Fruit fly (Drosophila melanogaster) whole organism, wandering third instar larva: Measurements from ENCODE around the gene CG31415.
A peak's percentile ranks its signal among the peaks of the same experiment; 100 is the strongest.

ENCODE experiments used
- Abd-B ChIP-seq: fragments of >200 bp; optimal IDR thresholded peaks from 2 replicates; lab custom pipeline; 2017; ENCODE audit warnings: missing biosample characterization, missing genetic modification characterization
- CG32264 ChIP-seq: fragments of 200-800 bp; sonication (Bioruptor generic); optimal IDR thresholded peaks from 2 replicates; lab custom pipeline; 2016; ENCODE audit warnings: missing biosample characterization, missing genetic modification characterization
- CG9705 ChIP-seq: fragments of 200-800 bp; sonication (Bioruptor generic); optimal IDR thresholded peaks from 2 replicates; lab custom pipeline; 2018; ENCODE audit warnings: missing biosample characterization, mild to moderate bottlenecking, missing genetic modification characterization
- CrebA ChIP-seq: fragments of 200-800 bp; sonication (Bioruptor generic); optimal IDR thresholded peaks from 2 replicates; lab custom pipeline; 2016; ENCODE audit warnings: missing biosample characterization, mild to moderate bottlenecking, missing genetic modification characterization, borderline replicate concordance
- Dif ChIP-seq: fragments of 200-275, 200-300 bp; sonication (Bioruptor generic); optimal IDR thresholded peaks from 2 replicates; lab custom pipeline; 2018; ENCODE audit warnings: missing biosample characterization, missing genetic modification characterization; ENCODE audit not compliant: partially characterized antibody
- HLH106 ChIP-seq: fragments of 200-800 bp; optimal IDR thresholded peaks from 3 replicates; lab custom pipeline; 2019; ENCODE audit warnings: missing biosample characterization, mild to moderate bottlenecking, missing genetic modification characterization, moderate library complexity
- Hnf4 ChIP-seq: fragments of 200-800 bp; sonication (Bioruptor generic); optimal IDR thresholded peaks from 2 replicates; lab custom pipeline; 2016; ENCODE audit warnings: missing biosample characterization, mild to moderate bottlenecking, missing genetic modification characterization
- Hr78 ChIP-seq: fragments of >200 bp; optimal IDR thresholded peaks from 2 replicates; lab custom pipeline; 2017; ENCODE audit warnings: missing biosample characterization, missing genetic modification characterization
- Hr83 ChIP-seq: fragments of 200-300 bp; sonication (Bioruptor generic); optimal IDR thresholded peaks from 2 replicates; lab custom pipeline; 2016; ENCODE audit warnings: missing biosample characterization, mild to moderate bottlenecking, missing genetic modification characterization, moderate library complexity; ENCODE audit not compliant: poor library complexity, severe bottlenecking
- Jra ChIP-seq: sonication (Bioruptor generic); optimal IDR thresholded peaks from 2 replicates; lab custom pipeline; 2016; ENCODE audit warnings: missing biosample characterization, missing genetic modification characterization
- Myc ChIP-seq: fragments of >200 bp; optimal IDR thresholded peaks from 2 replicates; lab custom pipeline; 2017
- N ChIP-seq: fragments of >200 bp; optimal IDR thresholded peaks from 2 replicates; lab custom pipeline; 2018; ENCODE audit warnings: missing biosample characterization, missing external identifiers, missing genetic modification characterization
- OdsH ChIP-seq: fragments of 200-800 bp; sonication (Bioruptor generic); optimal IDR thresholded peaks from 2 replicates; lab custom pipeline; 2016; ENCODE audit warnings: missing biosample characterization, mild to moderate bottlenecking, missing genetic modification characterization
- Rel ChIP-seq, 2 experiments: fragments of 200-800 bp; sonication (Bioruptor generic) in 1 of 2; optimal IDR thresholded peaks; 2 replicates in 1 of 2; 3 replicates in 1 of 2; lab custom pipeline; 2016 to 2019; ENCODE audit warnings: mild to moderate bottlenecking in 2 of 2, missing biosample characterization in 2 of 2, missing genetic modification characterization in 2 of 2, moderate library complexity in 1 of 2
- Sp1 ChIP-seq: fragments of 200-800 bp; sonication (Bioruptor generic); optimal IDR thresholded peaks from 3 replicates; lab custom pipeline; 2019; ENCODE audit warnings: missing biosample characterization, mild to moderate bottlenecking, missing genetic modification characterization, moderate library complexity
- Vsx2 ChIP-seq: fragments of 200-300, 225-300 bp; sonication (Bioruptor generic); optimal IDR thresholded peaks from 2 replicates; lab custom pipeline; 2018; ENCODE audit warnings: missing biosample characterization, missing genetic modification characterization; ENCODE audit not compliant: partially characterized antibody
- br ChIP-seq: fragments of 200-800 bp; sonication (Bioruptor generic); optimal IDR thresholded peaks from 2 replicates; lab custom pipeline; 2016; ENCODE audit warnings: missing biosample characterization, missing genetic modification characterization
- dl ChIP-seq, 2 experiments: fragments of 175-275, 200-275 bp in 1 of 2; fragments of 200-275 bp in 1 of 2; sonication (Bioruptor generic); optimal IDR thresholded peaks; lab custom pipeline; 2018; ENCODE audit warnings: mild to moderate bottlenecking in 2 of 2, missing biosample characterization in 2 of 2, missing genetic modification characterization in 2 of 2, moderate library complexity in 2 of 2; ENCODE audit not compliant: partially characterized antibody in 2 of 2, insufficient read depth in 1 of 2
- dmrt93B ChIP-seq: fragments of 200-800 bp; sonication (Bioruptor generic); optimal IDR thresholded peaks from 2 replicates; lab custom pipeline; 2018; ENCODE audit warnings: missing biosample characterization, mild to moderate bottlenecking, missing genetic modification characterization
- dsf ChIP-seq: sonication (Bioruptor generic); optimal IDR thresholded peaks from 2 replicates; lab custom pipeline; 2016; ENCODE audit warnings: missing biosample characterization, missing genetic modification characterization, borderline replicate concordance
- ey ChIP-seq: fragments of 200-800 bp; sonication (Bioruptor generic); optimal IDR thresholded peaks from 2 replicates; lab custom pipeline; 2016; ENCODE audit warnings: missing biosample characterization, missing genetic modification characterization
- foxo ChIP-seq, 2 experiments: fragments of 200-800 bp; sonication (Bioruptor generic); optimal IDR thresholded peaks; 2 replicates in 1 of 2; 3 replicates in 1 of 2; lab custom pipeline; 2016 to 2017; ENCODE audit warnings: missing biosample characterization in 2 of 2, missing genetic modification characterization in 2 of 2
- jim ChIP-seq: fragments of 175-275, 200-325 bp; sonication (Bioruptor generic); optimal IDR thresholded peaks from 2 replicates; lab custom pipeline; 2016; ENCODE audit warnings: missing biosample characterization, mild to moderate bottlenecking, missing genetic modification characterization
- lola ChIP-seq: fragments of >200 bp; optimal IDR thresholded peaks from 2 replicates; lab custom pipeline; 2017; ENCODE audit warnings: missing biosample characterization, missing genetic modification characterization
- pan ChIP-seq: fragments of >200 bp; optimal IDR thresholded peaks from 2 replicates; lab custom pipeline; 2017
- psq ChIP-seq: fragments of 200-800 bp; sonication (Bioruptor generic); optimal IDR thresholded peaks from 3 replicates; lab custom pipeline; 2017; ENCODE audit warnings: missing biosample characterization, mild to moderate bottlenecking, missing genetic modification characterization, moderate library complexity
- rgr ChIP-seq: fragments of 200-800 bp; sonication (Bioruptor generic); optimal IDR thresholded peaks from 3 replicates; lab custom pipeline; 2016; ENCODE audit warnings: missing biosample characterization, mild to moderate bottlenecking, missing genetic modification characterization
- sv ChIP-seq: fragments of 200-800 bp; sonication (Bioruptor generic); optimal IDR thresholded peaks from 3 replicates; lab custom pipeline; 2016; ENCODE audit warnings: missing biosample characterization, missing genetic modification characterization
- usp ChIP-seq: fragments of >200 bp; optimal IDR thresholded peaks from 2 replicates; lab custom pipeline; 2017; ENCODE audit warnings: missing biosample characterization, missing genetic modification characterization
- woc ChIP-seq: sonication (Bioruptor generic); optimal IDR thresholded peaks from 2 replicates; lab custom pipeline; 2016; ENCODE audit warnings: missing biosample characterization, mild to moderate bottlenecking, missing genetic modification characterization

Gene CG31415

dm6 chr3R:9747272-9747874 is 4.1 kb downstream of the CG31415 start, which contains the start of gene CG12948:
TSS of gene CG12948 (minus strand) at chr3R:9747744.
- TF ChIP-seq rgr (GFP tag; lab: Kevin White, UChicago) (peak; percentile 73), Sp1 (GFP tag; lab: Kevin White, UChicago) (peak; percentile 76), Hr83 (GFP tag; lab: Kevin White, UChicago) (no peak), dmrt93B (no peak), N (GFP tag; lab: Kevin White, UChicago) (no peak), usp (GFP tag; lab: Kevin White, UChicago) (no peak), Hr78 (GFP tag; lab: Kevin White, UChicago) (no peak), jim (no peak), foxo (GFP tag; optimal IDR thresholded peaks at IDR 0.05; lab: Kevin White, UChicago) (peak in 1 of 2 experiments; percentile 32), dsf (GFP tag; lab: Kevin White, UChicago) (peak; percentile 10), Dif (peak; percentile 17), woc (GFP tag; lab: Kevin White, UChicago) (peak; percentile 96), ey (GFP tag; lab: Kevin White, UChicago) (peak; percentile 51), HLH106 (tag; lab: Kevin White, UChicago) (peak; percentile 79), Hnf4 (GFP tag; lab: Kevin White, UChicago) (no peak), br (peak; percentile 80), psq (GFP tag; lab: Kevin White, UChicago) (peak; percentile 53), Myc (peak; percentile 50), CG9705 (peak; percentile 74), OdsH (GFP tag; lab: Kevin White, UChicago) (peak; percentile 55), sv (GFP tag; lab: Kevin White, UChicago) (peak; percentile 55), Rel (GFP tag; optimal IDR thresholded peaks at IDR 0.05; lab: Kevin White, UChicago) (no peak), Rel (tag; optimal IDR thresholded peaks at IDR 0.05; lab: Kevin White, UChicago) (peak; percentile 65), Abd-B (GFP tag; lab: Kevin White, UChicago) (no peak)

DNA sequence ATGACTTTTGCATAAGTTTGCCTTT is 4.4 kb downstream of the CG31415 start, which contains the start of gene PpD3:
Gene PpD3 (plus strand): TSS at position 1 of the 25 bp plus-strand sequence.
- TF ChIP-seq CG32264 (no peak), Rel (GFP tag; optimal IDR thresholded peaks at IDR 0.05; lab: Kevin White, UChicago) (no peak), Rel (tag; optimal IDR thresholded peaks at IDR 0.05; lab: Kevin White, UChicago) (no peak)

- TF ChIP-seq dl (GFP tag; optimal IDR thresholded peaks at IDR 0.05; lab: Kevin White, UChicago; ENCODE audit: insufficient read depth in 1 of 2, partially characterized antibody in 2 of 2) (no peak), N (GFP tag; lab: Kevin White, UChicago) (no peak), CG32264 (no peak), sv (GFP tag; lab: Kevin White, UChicago) (no peak)
These were observed 4.8 kb downstream of the CG31415 start for dm6 chr3R:9747900-9748663.

- TF ChIP-seq Rel (GFP tag; optimal IDR thresholded peaks at IDR 0.05; lab: Kevin White, UChicago) (no peak), Rel (tag; optimal IDR thresholded peaks at IDR 0.05; lab: Kevin White, UChicago) (no peak), Myc (no peak), CrebA (GFP tag; lab: Kevin White, UChicago) (no peak), lola (GFP tag; lab: Kevin White, UChicago) (no peak), Abd-B (GFP tag; lab: Kevin White, UChicago) (no peak), N (GFP tag; lab: Kevin White, UChicago) (no peak), HLH106 (tag; lab: Kevin White, UChicago) (no peak), Hnf4 (GFP tag; lab: Kevin White, UChicago) (no peak), Vsx2 (GFP tag; lab: Kevin White, UChicago) (no peak), dmrt93B (no peak), OdsH (GFP tag; lab: Kevin White, UChicago) (no peak), pan (lab: Kevin White, UChicago) (no peak), Sp1 (GFP tag; lab: Kevin White, UChicago) (no peak), Jra (no peak)
These were observed 11.2 kb downstream of the CG31415 start, which contains the start of gene Tti1 for dm6 chr3R:9754487-9754886. TSS of gene Tti1 (minus strand) at chr3R:9754686.

dm6 chr3R:9756187-9756586 is 12.9 kb downstream of the CG31415 start, which contains the start of the genes Alg12 and Rpt3R:
TSS of gene Alg12 (plus strand) at chr3R:9756491.
TSS of gene Rpt3R (minus strand) at chr3R:9756510.
- no peak for TF ChIP-seq HLH106 (tag; lab: Kevin White, UChicago)
- TF ChIP-seq Myc = peak; percentile 8
